Worm (Caenorhabditis elegans): ENCODE data around the gene clec-66.
A peak's percentile ranks its signal among the peaks of the same experiment; 100 is the strongest.

- TF ChIP-seq tbx-2 (tag; optimal IDR thresholded peaks at IDR 0.05) = peak; percentile 35
- no peak for TF ChIP-seq ama-1 (optimal IDR thresholded peaks at IDR 0.05)
- TF ChIP-seq zip-5 (tag; optimal IDR thresholded peaks at IDR 0.05) = no peak
- no peak for TF ChIP-seq sox-2 (GFP tag; IDR thresholded peaks at IDR 0.05)
- TF ChIP-seq pqm-1 (tag; optimal IDR thresholded peaks at IDR 0.05) = no peak
- TF ChIP-seq fkh-10 (GFP tag; optimal IDR thresholded peaks at IDR 0.05) = no peak
- no peak for TF ChIP-seq eyg-1 (tag; optimal IDR thresholded peaks at IDR 0.05)
These were observed 49.1 kb downstream of the clec-66 start for ce11 chrII:12953297-12953696.
